Fruit fly (Drosophila melanogaster) whole organism, adult: ENCODE measurements around the gene Ance-2.

Source experiments
- CG11617 ChIP-seq: fragments of 200-800 bp; sonication (Bioruptor generic); optimal IDR thresholded peaks from 2 replicates; lab custom pipeline; 2017; ENCODE audit warnings: mild to moderate bottlenecking, missing biosample characterization, missing genetic modification reagents, missing genetic modification characterization
- CG12768 ChIP-seq: fragments of 200-800 bp; sonication (Bioruptor generic); optimal IDR thresholded peaks from 2 replicates; lab custom pipeline; 2017; ENCODE audit warnings: missing biosample characterization, missing genetic modification characterization, mild to moderate bottlenecking, moderate library complexity, missing genetic modification reagents
- CG14711 ChIP-seq: fragments of 200-800 bp; sonication (Bioruptor generic); optimal IDR thresholded peaks from 2 replicates; lab custom pipeline; 2018; ENCODE audit warnings: missing biosample characterization, mild to moderate bottlenecking, missing genetic modification characterization, moderate library complexity
- CG1620 ChIP-seq: fragments of 200-800 bp; sonication (Bioruptor generic); optimal IDR thresholded peaks from 2 replicates; lab custom pipeline; 2016; ENCODE audit warnings: missing biosample characterization, missing genetic modification characterization
- CG33017 ChIP-seq: fragments of 200-800 bp; sonication (Bioruptor generic); optimal IDR thresholded peaks from 2 replicates; lab custom pipeline; 2018; ENCODE audit warnings: missing biosample characterization, mild to moderate bottlenecking, missing genetic modification characterization, moderate library complexity
- CG5204 ChIP-seq: fragments of 200-800 bp; sonication (Bioruptor generic); optimal IDR thresholded peaks from 2 replicates; lab custom pipeline; 2016; ENCODE audit warnings: missing biosample characterization, missing genetic modification characterization
- CG7045 ChIP-seq: fragments of 200-800 bp; sonication (Bioruptor generic); optimal IDR thresholded peaks from 2 replicates; lab custom pipeline; 2017; ENCODE audit warnings: missing biosample characterization, mild to moderate bottlenecking, missing genetic modification characterization
- CG7101 ChIP-seq: fragments of 200-800 bp; sonication (Bioruptor generic); optimal IDR thresholded peaks from 2 replicates; lab custom pipeline; 2018; ENCODE audit warnings: missing biosample characterization, mild to moderate bottlenecking, missing genetic modification characterization, moderate library complexity
- Clk ChIP-seq: fragments of 200-800 bp; sonication (Bioruptor generic); optimal IDR thresholded peaks from 2 replicates; lab custom pipeline; 2017; ENCODE audit warnings: missing biosample characterization, missing genetic modification characterization
- Crg-1 ChIP-seq: fragments of 200-800 bp; sonication (Bioruptor generic); optimal IDR thresholded peaks from 2 replicates; lab custom pipeline; 2016; ENCODE audit warnings: missing biosample characterization, missing genetic modification characterization
- Hr96 ChIP-seq: fragments of 200-800 bp; sonication (Bioruptor generic); optimal IDR thresholded peaks from 2 replicates; lab custom pipeline; 2016; ENCODE audit warnings: missing biosample characterization, missing genetic modification characterization
- Mnt ChIP-seq: fragments of 200-800 bp; sonication (Bioruptor generic); optimal IDR thresholded peaks from 2 replicates; lab custom pipeline; 2016; ENCODE audit warnings: missing biosample characterization, mild to moderate bottlenecking, missing genetic modification characterization
- bab1 ChIP-seq: fragments of 200-800 bp; sonication (Bioruptor generic); optimal IDR thresholded peaks from 3 replicates; lab custom pipeline; 2019; ENCODE audit warnings: missing biosample characterization, mild to moderate bottlenecking, missing genetic modification characterization, moderate library complexity
- cic ChIP-seq: fragments of 200-800 bp; sonication (Bioruptor generic); optimal IDR thresholded peaks from 2 replicates; lab custom pipeline; 2017; ENCODE audit warnings: missing biosample characterization, mild to moderate bottlenecking, missing genetic modification characterization, moderate library complexity
- cnc ChIP-seq, 2 experiments: fragments of >200 bp; optimal IDR thresholded peaks; 2 replicates each; lab custom pipeline; 2017
- kay ChIP-seq: fragments of 200-800 bp; sonication (Bioruptor generic); peaks from one replicate; lab custom pipeline; 2016; ENCODE audit warnings: missing biosample characterization, missing genetic modification characterization, borderline replicate concordance
- ovo ChIP-seq: fragments of 200-800 bp; sonication (Bioruptor generic); optimal IDR thresholded peaks from 2 replicates; lab custom pipeline; 2016; ENCODE audit warnings: missing biosample characterization, missing genetic modification characterization
- pad ChIP-seq: fragments of 200-800 bp; sonication (Bioruptor generic); optimal IDR thresholded peaks from 3 replicates; lab custom pipeline; 2017; ENCODE audit warnings: missing biosample characterization, missing genetic modification characterization, mild to moderate bottlenecking, moderate library complexity, missing genetic modification reagents
- tj ChIP-seq: fragments of 200-800 bp; sonication (Bioruptor generic); optimal IDR thresholded peaks from 3 replicates; lab custom pipeline; 2017; ENCODE audit warnings: missing biosample characterization, mild to moderate bottlenecking, missing genetic modification characterization, moderate library complexity
- toe ChIP-seq: fragments of 200-800 bp; sonication (Bioruptor generic); optimal IDR thresholded peaks from 2 replicates; lab custom pipeline; 2016; ENCODE audit warnings: missing biosample characterization, missing genetic modification characterization

Gene Ance-2

dm6 chr2L:13931318-13931717 is 22.2 kb downstream of the Ance-2 start, which contains the start of gene CG42711:
Gene CG42711, minus strand, starts transcription at chr2L:13931362.
- TF ChIP-seq pad (GFP tag; lab: Kevin White, UChicago) = no peak
- TF ChIP-seq tj (GFP tag; lab: Kevin White, UChicago) = no peak
- TF ChIP-seq Hr96 (GFP tag; lab: Kevin White, UChicago) = no peak
- no peak for TF ChIP-seq CG1620 (GFP tag; lab: Kevin White, UChicago)
- TF ChIP-seq CG5204 (GFP tag; lab: Kevin White, UChicago) = no peak
- no peak for TF ChIP-seq CG11617 (GFP tag; lab: Kevin White, UChicago)
- TF ChIP-seq cic (GFP tag; lab: Kevin White, UChicago) = no peak
- TF ChIP-seq kay = no peak
- TF ChIP-seq CG7045 (GFP tag; lab: Kevin White, UChicago) = no peak
- TF ChIP-seq CG14711 (tag; lab: Kevin White, UChicago) = peak; percentile 16
- TF ChIP-seq Clk (GFP tag; lab: Kevin White, UChicago) = no peak
- no peak for TF ChIP-seq toe
- no peak for TF ChIP-seq CG12768 (GFP tag; lab: Kevin White, UChicago)
- TF ChIP-seq CG33017 (tag; lab: Kevin White, UChicago) = peak; percentile 23
- TF ChIP-seq ovo (GFP tag; lab: Kevin White, UChicago) = no peak
- TF ChIP-seq cnc (optimal IDR thresholded peaks at IDR 0.05; lab: Kevin White, UChicago) = no peak
- no peak for TF ChIP-seq Crg-1 (GFP tag; lab: Kevin White, UChicago)
- TF ChIP-seq Mnt (GFP tag; lab: Kevin White, UChicago) = no peak
- TF ChIP-seq CG7101 = peak; percentile 6
- TF ChIP-seq bab1 = no peak

dm6 chr2L:13934542-13935065 is 25.5 kb downstream of the Ance-2 start, which contains the start of gene Vajk2:
Gene Vajk2, minus strand, starts transcription at chr2L:13934692.
- TF ChIP-seq CG11617 (GFP tag; lab: Kevin White, UChicago) = no peak
- TF ChIP-seq cnc (optimal IDR thresholded peaks at IDR 0.05; lab: Kevin White, UChicago) = no peak
- TF ChIP-seq CG7045 (GFP tag; lab: Kevin White, UChicago) = no peak
- TF ChIP-seq CG1620 (GFP tag; lab: Kevin White, UChicago) = no peak
- no peak for TF ChIP-seq CG12768 (GFP tag; lab: Kevin White, UChicago)
- TF ChIP-seq CG14711 (tag; lab: Kevin White, UChicago) = no peak

- TF ChIP-seq pad (GFP tag; lab: Kevin White, UChicago) (no peak), CG14711 (tag; lab: Kevin White, UChicago) (no peak), Hr96 (GFP tag; lab: Kevin White, UChicago) (no peak), cnc (optimal IDR thresholded peaks at IDR 0.05; lab: Kevin White, UChicago) (no peak), CG33017 (tag; lab: Kevin White, UChicago) (no peak), CG5204 (GFP tag; lab: Kevin White, UChicago) (no peak), ovo (GFP tag; lab: Kevin White, UChicago) (no peak), bab1 (no peak), cic (GFP tag; lab: Kevin White, UChicago) (no peak), CG7101 (no peak), CG12768 (GFP tag; lab: Kevin White, UChicago) (no peak), CG11617 (GFP tag; lab: Kevin White, UChicago) (no peak), toe (no peak), CG1620 (GFP tag; lab: Kevin White, UChicago) (no peak), CG7045 (GFP tag; lab: Kevin White, UChicago) (no peak), Clk (GFP tag; lab: Kevin White, UChicago) (no peak)
Observed at dm6 chr2L:13947476-13947875, 38.3 kb downstream of the Ance-2 start, which contains the start of gene Vajk3. Gene Vajk3, minus strand, starts transcription at chr2L:13947476.

dm6 chr2L:13949789-13950188 is 40.7 kb downstream of the Ance-2 start:
- TF ChIP-seq Crg-1 (GFP tag; lab: Kevin White, UChicago) = no peak
- TF ChIP-seq CG11617 (GFP tag; lab: Kevin White, UChicago) = no peak
- TF ChIP-seq CG5204 (GFP tag; lab: Kevin White, UChicago) = no peak
- no peak for TF ChIP-seq Hr96 (GFP tag; lab: Kevin White, UChicago)
- no peak for TF ChIP-seq CG33017 (tag; lab: Kevin White, UChicago)

- TF ChIP-seq CG7101 (no peak), Crg-1 (GFP tag; lab: Kevin White, UChicago) (no peak), CG5204 (GFP tag; lab: Kevin White, UChicago) (no peak), CG14711 (tag; lab: Kevin White, UChicago) (no peak), CG12768 (GFP tag; lab: Kevin White, UChicago) (no peak), CG7045 (GFP tag; lab: Kevin White, UChicago) (no peak), toe (no peak), cic (GFP tag; lab: Kevin White, UChicago) (no peak), CG33017 (tag; lab: Kevin White, UChicago) (no peak), kay (no peak), cnc (optimal IDR thresholded peaks at IDR 0.05; lab: Kevin White, UChicago) (no peak), tj (GFP tag; lab: Kevin White, UChicago) (no peak), Clk (GFP tag; lab: Kevin White, UChicago) (no peak), pad (GFP tag; lab: Kevin White, UChicago) (no peak), CG1620 (GFP tag; lab: Kevin White, UChicago) (no peak), Mnt (GFP tag; lab: Kevin White, UChicago) (no peak), bab1 (no peak)
Observed at dm6 chr2L:13955775-13956174, 46.6 kb downstream of the Ance-2 start.

- no peak for TF ChIP-seq kay
- TF ChIP-seq tj (GFP tag; lab: Kevin White, UChicago) = no peak
- TF ChIP-seq toe = no peak
- TF ChIP-seq Mnt (GFP tag; lab: Kevin White, UChicago) = no peak
Observed at dm6 chr2L:13957239-13957638, 48.1 kb downstream of the Ance-2 start, which contains the start of gene NimA. Gene NimA, plus strand, starts transcription at chr2L:13957539.
